Fruit fly (Drosophila melanogaster): ENCODE data around the gene Rhau.

Rhau gene

dm6 chr2L:20787271-20787791 is 29.5 kb upstream of the Rhau start, which contains the start of gene Pomp (continued):
- TF ChIP-seq CG2202 (tag; optimal IDR thresholded peaks at IDR 0.05) (peak; percentile 61), MTF-1 (GFP tag; optimal IDR thresholded peaks at IDR 0.05; ENCODE audit: borderline replicate concordance) (peak; percentile 75), inv (GFP tag; IDR thresholded peaks at IDR 0.05; ENCODE audit: partially characterized antibody) (peak; percentile 56), Dfd (GFP tag; optimal IDR thresholded peaks at IDR 0.05) (no peak), CG8359 (GFP tag; optimal IDR thresholded peaks at IDR 0.05; ENCODE audit: borderline replicate concordance) (peak; percentile 49), bowl (GFP tag; IDR thresholded peaks at IDR 0.05) (peak; percentile 60; the same call in 1 of the 2 replicates), ttk (GFP tag; IDR thresholded peaks at IDR 0.05) (peak; percentile 84), CG17612 (GFP tag; IDR thresholded peaks at IDR 0.05) (peak; percentile 77), CG2712 (tag; optimal IDR thresholded peaks at IDR 0.05) (peak; percentile 92), Sin3A (optimal IDR thresholded peaks at IDR 0.05) (no peak), HLHmδ (GFP tag; optimal IDR thresholded peaks at IDR 0.05) (no peak), usp (GFP tag; optimal IDR thresholded peaks at IDR 0.05) (no peak), Nf-YC (tag; optimal IDR thresholded peaks at IDR 0.05) (peak; percentile 53), CG1024 (GFP tag; IDR thresholded peaks at IDR 0.05) (peak; percentile 64), zf30C (GFP tag; optimal IDR thresholded peaks at IDR 0.05) (peak; percentile 0), gro (GFP tag; optimal IDR thresholded peaks at IDR 0.05) (peak; percentile 68), pita (GFP tag; optimal IDR thresholded peaks at IDR 0.05) (peak; percentile 95), dysf (GFP tag; IDR thresholded peaks at IDR 0.05) (peak; percentile 94), CG7745 (tag; optimal IDR thresholded peaks at IDR 0.05) (no peak), CG11504 (tag; optimal IDR thresholded peaks at IDR 0.05) (peak; percentile 88), CG7556 (GFP tag; optimal IDR thresholded peaks at IDR 0.05) (peak; percentile 80), Ssrp (tag; optimal IDR thresholded peaks at IDR 0.05) (peak; percentile 66), CG10274 (GFP tag; optimal IDR thresholded peaks at IDR 0.05) (peak; percentile 97), esg (GFP tag; conservative IDR thresholded peaks at IDR 0.05) (peak; percentile 88), CG30020 (tag; optimal IDR thresholded peaks at IDR 0.05) (peak; percentile 31), jumu (GFP tag; optimal IDR thresholded peaks at IDR 0.05) (peak; percentile 34), wek (GFP tag; optimal IDR thresholded peaks at IDR 0.05) (peak; percentile 56), Nf-YA (GFP tag; IDR thresholded peaks at IDR 0.05) (peak; percentile 84), ci (GFP tag; IDR thresholded peaks at IDR 0.05) (peak; percentile 93), phol (tag; optimal IDR thresholded peaks at IDR 0.05) (peak; percentile 90), CG15073 (GFP tag; optimal IDR thresholded peaks at IDR 0.05) (peak; percentile 23), crp (GFP tag; optimal IDR thresholded peaks at IDR 0.05) (peak in 1 of 2 experiments; percentile 26), Bdp1 (GFP tag; optimal IDR thresholded peaks at IDR 0.05) (peak; percentile 24), CG17328 (GFP tag; IDR thresholded peaks at IDR 0.05) (peak; percentile 89), Spps (tag; optimal IDR thresholded peaks at IDR 0.05) (peak; percentile 73), Deaf1 (tag; optimal IDR thresholded peaks at IDR 0.05) (peak; percentile 68), abd-A (tag; optimal IDR thresholded peaks at IDR 0.05) (no peak), Hmr (GFP tag; optimal IDR thresholded peaks at IDR 0.05) (peak; percentile 89), unpg (GFP tag; optimal IDR thresholded peaks at IDR 0.05) (peak; percentile 91), CG4282 (GFP tag; optimal IDR thresholded peaks at IDR 0.05) (no peak), zfh1 (GFP tag; IDR thresholded peaks at IDR 0.05) (peak; percentile 92), CG3407 (GFP tag; optimal IDR thresholded peaks at IDR 0.05) (peak; percentile 66), prd (optimal IDR thresholded peaks at IDR 0.05) (no peak), prd (GFP tag; IDR thresholded peaks at IDR 0.05) (peak; percentile 92), C15 (GFP tag; IDR thresholded peaks at IDR 0.05) (peak; percentile 80; the same call in 1 of the 3 replicates), Neu2 (GFP tag; optimal IDR thresholded peaks at IDR 0.05; ENCODE audit: borderline replicate concordance) (peak; percentile 2), dm (GFP tag; optimal IDR thresholded peaks at IDR 0.05) (no peak), CG2120 (GFP tag; optimal IDR thresholded peaks at IDR 0.05) (peak; percentile 87), z (GFP tag; IDR thresholded peaks at IDR 0.05) (no peak), chif (GFP tag; optimal IDR thresholded peaks at IDR 0.05) (peak; percentile 39 to 61), Max (GFP tag; optimal IDR thresholded peaks at IDR 0.05) (peak; percentile 83)

Measured in whole organism, embryonic.